Worm (Caenorhabditis elegans) whole organism, young adult: ENCODE measurements around the gene Y56A3A.41.

Experiments used
- B0035.1 ChIP-seq: sonication (generic microtip); optimal IDR thresholded peaks from 2 replicates; lab custom pipeline; 2016; ENCODE audit warnings: missing genetic modification characterization, mild to moderate bottlenecking, missing compliant biosample characterization, missing genotype, missing genetic modification reagents
- B0336.3 ChIP-seq: fragments of 200-800 bp; sonication (Bioruptor generic); IDR thresholded peaks from 2 replicates; pipeline ENCODE4 v1.3.6; 2022; ENCODE audit warnings: missing genetic modification characterization, missing compliant biosample characterization
- D2030.7 ChIP-seq: fragments of 200-800 bp; sonication (Bioruptor generic); IDR thresholded peaks from 2 replicates; pipeline ENCODE4 v1.3.6; 2022; ENCODE audit warnings: missing genetic modification reagents, missing genetic modification characterization, missing compliant biosample characterization
- K11D2.4 ChIP-seq: fragments of 200-800 bp; sonication (Bioruptor generic); IDR thresholded peaks from 2 replicates; pipeline ENCODE4 v1.3.6; 2022; ENCODE audit warnings: missing genetic modification reagents, missing genetic modification characterization, missing compliant biosample characterization
- K12H6.12 ChIP-seq: fragments of 200-800 bp; sonication (Bioruptor generic); optimal IDR thresholded peaks from 2 replicates; lab custom pipeline; 2018; ENCODE audit warnings: mild to moderate bottlenecking, missing genetic modification characterization, missing compliant biosample characterization
- T26A5.8 ChIP-seq: sonication (generic microtip); optimal IDR thresholded peaks from 2 replicates; lab custom pipeline; 2016; ENCODE audit warnings: missing genetic modification characterization, missing compliant biosample characterization
- Y53G8AR.9 ChIP-seq: fragments of 200-800 bp; sonication (Bioruptor generic); conservative IDR thresholded peaks from 2 replicates; pipeline ENCODE4 v1.3.6; 2022; ENCODE audit warnings: missing genetic modification reagents, missing genetic modification characterization, missing compliant biosample characterization
- Y67H2A.10 ChIP-seq: fragments of 200-800 bp; sonication (Bioruptor generic); conservative IDR thresholded peaks from 2 replicates; pipeline ENCODE4 v1.3.6; 2022; ENCODE audit warnings: missing genetic modification reagents, missing genetic modification characterization, missing compliant biosample characterization
- Y79H2A.3 ChIP-seq: fragments of 200-800 bp; sonication (Bioruptor generic); conservative IDR thresholded peaks from 2 replicates; pipeline ENCODE4 v1.3.6; 2022; ENCODE audit warnings: missing genetic modification reagents, missing genetic modification characterization, missing compliant biosample characterization
- ZK185.1 ChIP-seq: sonication (generic microtip); optimal IDR thresholded peaks from 2 replicates; lab custom pipeline; 2016; ENCODE audit warnings: mild to moderate bottlenecking, missing genetic modification characterization, missing compliant biosample characterization; ENCODE audit not compliant: poor library complexity, severe bottlenecking
- attf-3 ChIP-seq: fragments of 200-800 bp; sonication (Bioruptor generic); conservative IDR thresholded peaks from 2 replicates; pipeline ENCODE4 v1.3.6; 2022; ENCODE audit warnings: missing genetic modification reagents, missing genetic modification characterization, missing compliant biosample characterization
- ceh-27 ChIP-seq: fragments of 200-800 bp; sonication (Bioruptor generic); optimal IDR thresholded peaks from 2 replicates; lab custom pipeline; 2018; ENCODE audit warnings: mild to moderate bottlenecking, missing genetic modification characterization, moderate library complexity, missing compliant biosample characterization
- ceh-58 ChIP-seq: fragments of 200-800 bp; sonication (Bioruptor generic); IDR thresholded peaks from 2 replicates; pipeline ENCODE4 v1.3.6; 2022; ENCODE audit warnings: missing genetic modification characterization, missing compliant biosample characterization
- ceh-91 ChIP-seq: fragments of 200-800 bp; sonication (Bioruptor generic); IDR thresholded peaks from 2 replicates; pipeline ENCODE4 v1.3.6; 2022; ENCODE audit warnings: missing genetic modification reagents, missing genetic modification characterization, missing compliant biosample characterization
- dpff-1 ChIP-seq: sonication (generic microtip); optimal IDR thresholded peaks from 2 replicates; lab custom pipeline; 2017; ENCODE audit warnings: mild to moderate bottlenecking, missing genetic modification characterization, missing compliant biosample characterization
- dpl-1 ChIP-seq: fragments of 150-350 bp; optimal IDR thresholded peaks from 2 replicates; lab custom pipeline; 2014; ENCODE audit warnings: missing biosample characterization, missing genetic modification reagents, missing genetic modification characterization
- egl-44 ChIP-seq: fragments of 200-800 bp; sonication (Bioruptor generic); IDR thresholded peaks from 2 replicates; pipeline ENCODE4 v1.3.6; 2022; ENCODE audit warnings: missing genetic modification reagents, missing genetic modification characterization, missing compliant biosample characterization
- ekl-4 ChIP-seq: fragments of 200-800 bp; sonication (Bioruptor generic); IDR thresholded peaks from 2 replicates; pipeline ENCODE4 v1.3.6; 2022; ENCODE audit warnings: missing genetic modification reagents, missing genetic modification characterization, missing compliant biosample characterization
- gei-17 ChIP-seq: fragments of 200-800 bp; sonication (Bioruptor generic); optimal IDR thresholded peaks from 2 replicates; lab custom pipeline; 2018; ENCODE audit warnings: mild to moderate bottlenecking, missing genetic modification characterization, missing compliant biosample characterization
- lsl-1 ChIP-seq: fragments of 200-800 bp; sonication (Bioruptor generic); optimal IDR thresholded peaks from 2 replicates; lab custom pipeline; 2018; ENCODE audit warnings: mild to moderate bottlenecking, missing genetic modification characterization, moderate library complexity, missing compliant biosample characterization
- madf-10 ChIP-seq: sonication (generic microtip); optimal IDR thresholded peaks from 2 replicates; lab custom pipeline; 2016; ENCODE audit warnings: mild to moderate bottlenecking, missing genetic modification characterization, missing compliant biosample characterization
- mxl-1 ChIP-seq: sonication (generic microtip); optimal IDR thresholded peaks from 2 replicates; lab custom pipeline; 2016; ENCODE audit warnings: missing genetic modification characterization, missing compliant biosample characterization
- nfyb-1 ChIP-seq: fragments of 200-800 bp; sonication (Bioruptor generic); IDR thresholded peaks from 2 replicates; pipeline ENCODE4 v1.3.6; 2022; ENCODE audit warnings: missing genetic modification reagents, missing genetic modification characterization, missing compliant biosample characterization
- nhr-90 ChIP-seq: sonication (generic microtip); optimal IDR thresholded peaks from 2 replicates; lab custom pipeline; 2016; ENCODE audit warnings: missing genotype, mild to moderate bottlenecking, missing genetic modification characterization, missing compliant biosample characterization
- pbrm-1 ChIP-seq: fragments of 200-800 bp; sonication (Bioruptor generic); IDR thresholded peaks from 2 replicates; pipeline ENCODE4 v1.3.6; 2022; ENCODE audit warnings: missing genetic modification reagents, missing genetic modification characterization, missing compliant biosample characterization
- rec-8 ChIP-seq, 2 experiments: sonication (generic microtip); optimal IDR thresholded peaks; 2 replicates each; lab custom pipeline; 2016; ENCODE audit warnings: mild to moderate bottlenecking in 2 of 2, missing genetic modification characterization in 2 of 2, missing genetic modification reagents in 2 of 2, missing genotype in 2 of 2, missing biosample characterization in 1 of 2, missing compliant biosample characterization in 1 of 2, moderate library complexity in 1 of 2
- sdz-38 ChIP-seq: sonication (generic microtip); optimal IDR thresholded peaks from 2 replicates; lab custom pipeline; 2016; ENCODE audit warnings: missing genotype, missing genetic modification characterization, missing compliant biosample characterization
- snpc-1.1 ChIP-seq: sonication (generic microtip); optimal IDR thresholded peaks from 2 replicates; lab custom pipeline; 2017; ENCODE audit warnings: missing genetic modification characterization, mild to moderate bottlenecking, missing compliant biosample characterization, antibody characterized with exemption, moderate library complexity, missing genotype, missing genetic modification reagents; ENCODE audit not compliant: insufficient read depth
- snpc-4 ChIP-seq, 5 experiments: fragments of 150-350 bp in 1 of 5; sonication (generic microtip) in 4 of 5; optimal IDR thresholded peaks; 2 replicates each; lab custom pipeline; 2014 to 2018; ENCODE audit warnings: missing genetic modification characterization in 5 of 5, missing biosample characterization in 3 of 5, antibody characterized with exemption in 2 of 5, mild to moderate bottlenecking in 2 of 5, missing compliant biosample characterization in 2 of 5, missing genotype in 2 of 5, moderate library complexity in 2 of 5, missing genetic modification reagents in 1 of 5
- tbx-9 ChIP-seq: sonication (generic microtip); optimal IDR thresholded peaks from 2 replicates; lab custom pipeline; 2016; ENCODE audit warnings: borderline replicate concordance, missing genetic modification characterization, inconsistent platforms, missing compliant biosample characterization
- unc-62 ChIP-seq: fragments of 150-350 bp; optimal IDR thresholded peaks from 2 replicates; lab custom pipeline; 2014; ENCODE audit warnings: missing biosample characterization, missing genetic modification reagents, missing genetic modification characterization
- ztf-18 ChIP-seq: sonication (generic microtip); optimal IDR thresholded peaks from 2 replicates; lab custom pipeline; 2016; ENCODE audit warnings: missing genotype, mild to moderate bottlenecking, missing genetic modification characterization, missing compliant biosample characterization
- ztf-26 ChIP-seq: sonication (generic microtip); optimal IDR thresholded peaks from 2 replicates; lab custom pipeline; 2017; ENCODE audit warnings: missing genetic modification characterization, missing compliant biosample characterization
- ztf-3 ChIP-seq: fragments of 200-800 bp; sonication (Bioruptor generic); optimal IDR thresholded peaks from 2 replicates; lab custom pipeline; 2018; ENCODE audit warnings: mild to moderate bottlenecking, missing genetic modification characterization, missing compliant biosample characterization

The Y56A3A.41 gene

ce11 chrIII:11900022-11900421, 7.2 kb upstream of the Y56A3A.41 start:
- TF ChIP-seq snpc-4 (GFP tag; optimal IDR thresholded peaks at IDR 0.05; lab: Kevin White, UChicago) (no peak), snpc-4 (tag; optimal IDR thresholded peaks at IDR 0.05; lab: Kevin White, UChicago) (no peak), ekl-4 (no peak), dpl-1 (no peak), ztf-18 (tag; lab: Kevin White, UChicago) (no peak), nhr-90 (no peak), dpff-1 (tag; lab: Kevin White, UChicago) (no peak), unc-62 (no peak), rec-8 (tag; optimal IDR thresholded peaks at IDR 0.05; lab: Kevin White, UChicago) (no peak), ztf-3 (GFP tag; lab: Kevin White, UChicago) (no peak), Y67H2A.10 (GFP tag; lab: Robert Waterston, UW) (no peak), K11D2.4 (no peak), B0035.1 (tag; lab: Kevin White, UChicago) (no peak), Y79H2A.3 (no peak), K12H6.12 (no peak), ZK185.1 (tag; lab: Kevin White, UChicago) (no peak), gei-17 (no peak), madf-10 (no peak), pbrm-1 (GFP tag; lab: Robert Waterston, UW) (no peak), ceh-91 (no peak), B0336.3 (GFP tag; lab: Robert Waterston, UW) (no peak)

- TF ChIP-seq lsl-1 (GFP tag; lab: Kevin White, UChicago) (no peak), ceh-27 (GFP tag; lab: Kevin White, UChicago) (no peak), attf-3 (GFP tag; lab: Robert Waterston, UW) (no peak), mxl-1 (no peak), tbx-9 (no peak)
These were observed 5.3 kb upstream of the Y56A3A.41 start, which contains the start of gene tsen-2 for ce11 chrIII:11898169-11898568. Gene tsen-2, minus strand, starts transcription at chrIII:11898269.

- TF ChIP-seq snpc-1.1 (tag; lab: Kevin White, UChicago) (no peak), ZK185.1 (tag; lab: Kevin White, UChicago) (no peak), ztf-26 (tag; lab: Kevin White, UChicago) (no peak), T26A5.8 (tag; lab: Kevin White, UChicago) (no peak), sdz-38 (tag; lab: Kevin White, UChicago) (no peak), egl-44 (no peak), D2030.7 (no peak), Y53G8AR.9 (no peak), pbrm-1 (GFP tag; lab: Robert Waterston, UW) (no peak)
- TF ChIP-seq, all 124 proteins: peak for 0
These were observed 3.8 kb upstream of the Y56A3A.41 start for ce11 chrIII:11896652-11897051.

- TF ChIP-seq ceh-58 (GFP tag; lab: Robert Waterston, UW) = no peak
- TF ChIP-seq nfyb-1 = peak; percentile 71; the same call in 1 of the 2 replicates
These were observed 2.7 kb upstream of the Y56A3A.41 start for ce11 chrIII:11895504-11895903.
